Fruit fly (Drosophila melanogaster): Measurements from ENCODE around the gene CG15293.

- no peak for TF ChIP-seq pdm3 (GFP tag; optimal IDR thresholded peaks at IDR 0.05)
- TF ChIP-seq Eip93F (GFP tag; optimal IDR thresholded peaks at IDR 0.05), result no peak
- no peak for TF ChIP-seq Gug (GFP tag; IDR thresholded peaks at IDR 0.05)
- TF ChIP-seq Lpt (GFP tag; optimal IDR thresholded peaks at IDR 0.05), result no peak
- no peak for TF ChIP-seq CG1621 (tag; optimal IDR thresholded peaks at IDR 0.05)
- TF ChIP-seq CG4318 (GFP tag; optimal IDR thresholded peaks at IDR 0.05), result no peak
- no peak for TF ChIP-seq Hr39 (GFP tag; optimal IDR thresholded peaks at IDR 0.05)
- no peak for TF ChIP-seq Eip75B (GFP tag; optimal IDR thresholded peaks at IDR 0.05)
- TF ChIP-seq CG31627 (GFP tag; optimal IDR thresholded peaks at IDR 0.05), result no peak
- TF ChIP-seq salr (GFP tag; optimal IDR thresholded peaks at IDR 0.05), result no peak
- no peak for TF ChIP-seq CG8319 (GFP tag; optimal IDR thresholded peaks at IDR 0.05)
Observed at dm6 chr2L:14110639-14111038, 1.4 kb upstream of the CG15293 start, which contains the start of gene CG31769.
